Worm (Caenorhabditis elegans) whole organism, L1 larva: ENCODE measurements around the gene zig-10.

Experiments used
- Y116A8C.19 ChIP-seq: sonication (generic microtip); optimal IDR thresholded peaks from 2 replicates; lab custom pipeline; 2016; ENCODE audit warnings: missing compliant biosample characterization, missing genetic modification characterization, borderline replicate concordance
- aha-1 ChIP-seq: fragments of 150-350 bp; optimal IDR thresholded peaks from 2 replicates; lab custom pipeline; 2014; ENCODE audit warnings: missing biosample characterization, missing genetic modification characterization
- alr-1 ChIP-seq: fragments of 200-800 bp; sonication (Bioruptor generic); optimal IDR thresholded peaks from 2 replicates; lab custom pipeline; 2018; ENCODE audit warnings: borderline replicate concordance, mild to moderate bottlenecking, missing genetic modification characterization, missing compliant biosample characterization
- aly-2 ChIP-seq: fragments of 150-350 bp; optimal IDR thresholded peaks from 2 replicates; lab custom pipeline; 2014; ENCODE audit warnings: missing biosample characterization, missing genetic modification characterization
- ama-1 ChIP-seq: fragments of 150-350 bp; optimal IDR thresholded peaks from 2 replicates; lab custom pipeline; 2014
- blmp-1 ChIP-seq: fragments of 150-350 bp; optimal IDR thresholded peaks from 2 replicates; lab custom pipeline; 2014; ENCODE audit warnings: missing biosample characterization, missing genetic modification characterization
- ceh-8 ChIP-seq: fragments of 200-800 bp; sonication (Bioruptor generic); optimal IDR thresholded peaks from 2 replicates; lab custom pipeline; 2018; ENCODE audit warnings: mild to moderate bottlenecking, missing genetic modification characterization, moderate library complexity, missing compliant biosample characterization
- ceh-88 ChIP-seq: fragments of 200-800 bp; sonication (Bioruptor generic); IDR thresholded peaks from 2 replicates; pipeline ENCODE4 v1.3.6; 2022; ENCODE audit warnings: missing genetic modification characterization, missing compliant biosample characterization
- ceh-90 ChIP-seq: sonication (generic microtip); optimal IDR thresholded peaks from 2 replicates; lab custom pipeline; 2016; ENCODE audit warnings: missing genetic modification characterization, missing compliant biosample characterization
- dpl-1 ChIP-seq, 3 experiments: fragments of 150-350 bp in 2 of 3; sonication (generic microtip) in 1 of 3; optimal IDR thresholded peaks; 2 replicates each; lab custom pipeline; 2014 to 2017; ENCODE audit warnings: missing biosample characterization in 3 of 3, missing genetic modification characterization in 3 of 3, missing genetic modification reagents in 3 of 3
- dsc-1 ChIP-seq: sonication (generic microtip); optimal IDR thresholded peaks from 2 replicates; lab custom pipeline; 2016; ENCODE audit warnings: mild to moderate bottlenecking, missing genetic modification characterization, missing compliant biosample characterization
- efl-1 ChIP-seq, 4 experiments: fragments of 150-350 bp; optimal IDR thresholded peaks in 3 of 4; peaks in 1 of 4; 1 replicate in 1 of 4; 2 replicates in 3 of 4; lab custom pipeline; 2014; ENCODE audit warnings: missing biosample characterization in 2 of 4, missing genetic modification characterization in 2 of 4, missing genetic modification reagents in 2 of 4
- efl-3 ChIP-seq: fragments of 200-800 bp; sonication (Bioruptor generic); optimal IDR thresholded peaks from 2 replicates; lab custom pipeline; 2018; ENCODE audit warnings: mild to moderate bottlenecking, missing genetic modification characterization, missing compliant biosample characterization
- egl-13 ChIP-seq: sonication (generic microtip); optimal IDR thresholded peaks from 2 replicates; lab custom pipeline; 2016; ENCODE audit warnings: missing genotype, missing genetic modification reagents, missing genetic modification characterization, missing compliant biosample characterization
- elt-2 ChIP-seq: sonication (generic microtip); optimal IDR thresholded peaks from 2 replicates; lab custom pipeline; 2016; ENCODE audit warnings: missing genetic modification characterization, mild to moderate bottlenecking, inconsistent platforms, missing compliant biosample characterization, missing genetic modification reagents
- elt-3 ChIP-seq, 6 experiments: fragments of 150-350 bp in 1 of 6; sonication (generic microtip); optimal IDR thresholded peaks; 2 replicates each; lab custom pipeline; 2017 to 2018; ENCODE audit warnings: missing biosample characterization in 6 of 6, missing genetic modification characterization in 6 of 6, inconsistent platforms in 1 of 6
- fkh-8 ChIP-seq: sonication (generic microtip); optimal IDR thresholded peaks from 2 replicates; lab custom pipeline; 2016; ENCODE audit warnings: mild to moderate bottlenecking, missing genetic modification characterization, missing compliant biosample characterization
- hlh-4 ChIP-seq: sonication (generic microtip); optimal IDR thresholded peaks from 2 replicates; lab custom pipeline; 2016; ENCODE audit warnings: mild to moderate bottlenecking, missing genetic modification characterization, missing compliant biosample characterization
- hpl-2 ChIP-seq: fragments of 150-350 bp; optimal IDR thresholded peaks from 2 replicates; lab custom pipeline; 2014; ENCODE audit warnings: missing biosample characterization, missing genetic modification reagents, missing genetic modification characterization
- irx-1 ChIP-seq: sonication (generic microtip); optimal IDR thresholded peaks from 2 replicates; lab custom pipeline; 2016; ENCODE audit warnings: missing genetic modification characterization, missing compliant biosample characterization
- isw-1 ChIP-seq: fragments of 200-800 bp; sonication (Bioruptor generic); IDR thresholded peaks from 2 replicates; pipeline ENCODE4 v1.3.6; 2022; ENCODE audit warnings: missing genetic modification characterization, missing compliant biosample characterization
- jun-1 ChIP-seq: fragments of 150-350 bp; optimal IDR thresholded peaks from 2 replicates; lab custom pipeline; 2014; ENCODE audit warnings: missing biosample characterization, missing genetic modification reagents, missing genetic modification characterization
- lin-14 ChIP-seq: fragments of 200-800 bp; sonication (Bioruptor generic); optimal IDR thresholded peaks from 2 replicates; lab custom pipeline; 2018; ENCODE audit warnings: mild to moderate bottlenecking, missing genetic modification characterization, moderate library complexity, missing compliant biosample characterization
- lin-35 ChIP-seq, 2 experiments: fragments of 150-350 bp; optimal IDR thresholded peaks; 2 replicates each; lab custom pipeline; 2014; ENCODE audit warnings: missing biosample characterization in 2 of 2, missing genetic modification characterization in 2 of 2, missing genetic modification reagents in 2 of 2
- lin-39 ChIP-seq: fragments of 150-350 bp; optimal IDR thresholded peaks from 2 replicates; lab custom pipeline; 2014; ENCODE audit warnings: missing biosample characterization, missing genetic modification reagents, missing genetic modification characterization
- lir-3 ChIP-seq: sonication (generic microtip); optimal IDR thresholded peaks from 2 replicates; lab custom pipeline; 2016; ENCODE audit warnings: mild to moderate bottlenecking, missing genetic modification characterization, moderate library complexity, missing compliant biosample characterization; ENCODE audit not compliant: poor library complexity
- lsy-2 ChIP-seq, 2 experiments: fragments of 150-350 bp; optimal IDR thresholded peaks; 2 replicates each; lab custom pipeline; 2014; ENCODE audit warnings: missing biosample characterization in 2 of 2, missing genetic modification characterization in 2 of 2
- mdl-1 ChIP-seq, 2 experiments: fragments of 150-350 bp; optimal IDR thresholded peaks; 2 replicates each; lab custom pipeline; 2014 to 2017; ENCODE audit warnings: missing biosample characterization in 2 of 2, missing genetic modification characterization in 2 of 2, inconsistent platforms in 1 of 2
- mef-2 ChIP-seq: fragments of 150-350 bp; optimal IDR thresholded peaks from 2 replicates; lab custom pipeline; 2014; ENCODE audit warnings: missing biosample characterization, missing genetic modification characterization
- nhr-11 ChIP-seq: fragments of 150-350 bp; optimal IDR thresholded peaks from 2 replicates; lab custom pipeline; 2014; ENCODE audit warnings: missing biosample characterization, missing genetic modification characterization
- nhr-19 ChIP-seq: fragments of 200-800 bp; sonication (Bioruptor generic); conservative IDR thresholded peaks from 2 replicates; pipeline ENCODE4 v1.3.6; 2022; ENCODE audit warnings: missing genetic modification characterization, missing compliant biosample characterization
- nhr-20 ChIP-seq: sonication (generic microtip); optimal IDR thresholded peaks from 2 replicates; lab custom pipeline; 2016; ENCODE audit warnings: mild to moderate bottlenecking, missing genetic modification characterization, missing compliant biosample characterization
- nhr-28 ChIP-seq: fragments of 150-350 bp; optimal IDR thresholded peaks from 2 replicates; lab custom pipeline; 2014; ENCODE audit warnings: missing biosample characterization, missing genetic modification characterization
- nhr-77 ChIP-seq: fragments of 150-350 bp; optimal IDR thresholded peaks from 2 replicates; lab custom pipeline; 2014; ENCODE audit warnings: missing biosample characterization, missing genetic modification characterization
- nhr-85 ChIP-seq: sonication (generic microtip); peaks from one replicate; lab custom pipeline; 2016; ENCODE audit warnings: missing genetic modification characterization, inconsistent platforms, missing compliant biosample characterization
- nhr-90 ChIP-seq: sonication (generic microtip); optimal IDR thresholded peaks from 2 replicates; lab custom pipeline; 2016; ENCODE audit warnings: mild to moderate bottlenecking, missing genetic modification characterization, missing compliant biosample characterization; ENCODE audit not compliant: poor library complexity
- pqm-1 ChIP-seq: sonication (generic microtip); optimal IDR thresholded peaks from 3 replicates; lab custom pipeline; 2017; ENCODE audit warnings: missing biosample characterization, missing genetic modification characterization
- rnt-1 ChIP-seq: sonication (generic microtip); optimal IDR thresholded peaks from 2 replicates; lab custom pipeline; 2016; ENCODE audit warnings: mild to moderate bottlenecking, missing genetic modification characterization, moderate library complexity, missing compliant biosample characterization
- sox-4 ChIP-seq: sonication (generic microtip); optimal IDR thresholded peaks from 2 replicates; lab custom pipeline; 2016; ENCODE audit warnings: missing genetic modification characterization, missing compliant biosample characterization
- tbx-2 ChIP-seq: sonication (generic microtip); optimal IDR thresholded peaks from 2 replicates; lab custom pipeline; 2016; ENCODE audit warnings: missing genetic modification characterization, missing compliant biosample characterization
- tlp-1 ChIP-seq: fragments of 150-350 bp; optimal IDR thresholded peaks from 2 replicates; lab custom pipeline; 2014; ENCODE audit warnings: missing biosample characterization, missing genetic modification characterization
- unc-130 ChIP-seq: fragments of 150-350 bp; optimal IDR thresholded peaks from 2 replicates; lab custom pipeline; 2017; ENCODE audit warnings: missing biosample characterization, missing genetic modification characterization, inconsistent platforms
- unc-30 ChIP-seq: sonication (generic microtip); optimal IDR thresholded peaks from 2 replicates; lab custom pipeline; 2017; ENCODE audit warnings: missing biosample characterization, missing genetic modification characterization
- unc-62 ChIP-seq: fragments of 150-350 bp; optimal IDR thresholded peaks from 2 replicates; lab custom pipeline; 2014; ENCODE audit warnings: missing biosample characterization, missing genetic modification reagents, missing genetic modification characterization
- unc-86 ChIP-seq: sonication (generic microtip); optimal IDR thresholded peaks from 2 replicates; lab custom pipeline; 2016; ENCODE audit warnings: missing genetic modification characterization, missing compliant biosample characterization
- vab-15 ChIP-seq: sonication (generic microtip); optimal IDR thresholded peaks from 2 replicates; lab custom pipeline; 2017; ENCODE audit warnings: missing genotype, mild to moderate bottlenecking, missing genetic modification characterization, missing compliant biosample characterization
- xbp-1 ChIP-seq: sonication (generic microtip); optimal IDR thresholded peaks from 2 replicates; lab custom pipeline; 2016; ENCODE audit warnings: missing genetic modification characterization, missing compliant biosample characterization
- ztf-11 ChIP-seq, 2 experiments: sonication (generic microtip); optimal IDR thresholded peaks; 2 replicates each; lab custom pipeline; 2016 to 2017; ENCODE audit warnings: missing genetic modification characterization in 2 of 2, missing biosample characterization in 1 of 2, missing compliant biosample characterization in 1 of 2

The zig-10 gene

DNA sequence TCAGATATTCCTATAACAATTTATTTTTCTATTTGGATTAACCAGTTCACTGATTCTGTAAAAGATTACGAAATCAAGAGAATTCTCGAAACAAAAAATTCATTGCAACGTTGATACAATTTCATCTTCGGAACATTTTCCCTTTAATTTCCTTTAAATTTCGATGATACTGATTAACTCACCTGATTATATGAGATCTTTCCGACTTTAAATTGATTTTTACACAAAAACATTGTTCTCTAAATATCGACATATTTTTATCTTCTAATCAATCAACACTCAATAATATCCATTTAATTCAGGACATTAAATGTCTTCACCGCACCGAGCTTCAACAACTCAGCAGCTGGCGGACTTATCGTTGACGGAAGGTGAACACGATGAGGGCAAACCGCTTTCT is 27.5 kb upstream of the zig-10 start, which contains the start of gene lin-23:
Gene lin-23 (plus strand): TSS at position 301 of the 400 bp plus-strand sequence.
- TF ChIP-seq lin-35 (GFP tag; optimal IDR thresholded peaks at IDR 0.05; lab: Kevin White, UChicago) = no peak
- no peak for TF ChIP-seq xbp-1
- TF ChIP-seq hlh-4 (tag; lab: Kevin White, UChicago) = no peak
- no peak for TF ChIP-seq mdl-1 (tag; optimal IDR thresholded peaks at IDR 0.05; lab: Kevin White, UChicago)
- no peak for TF ChIP-seq blmp-1
- no peak for TF ChIP-seq tlp-1 (tag; lab: Kevin White, UChicago)
- no peak for TF ChIP-seq ceh-90
- no peak for TF ChIP-seq pqm-1 (tag; lab: Kevin White, UChicago)
- TF ChIP-seq unc-86 = no peak
- TF ChIP-seq unc-30 (tag; lab: Kevin White, UChicago) = no peak
- no peak for TF ChIP-seq irx-1 (tag; lab: Kevin White, UChicago)
- TF ChIP-seq sox-4 (tag; lab: Kevin White, UChicago) = no peak
- no peak for TF ChIP-seq nhr-85
- TF ChIP-seq tbx-2 = no peak
- no peak for TF ChIP-seq nhr-28
- TF ChIP-seq rnt-1 = no peak
- no peak for TF ChIP-seq ceh-8 (GFP tag; lab: Kevin White, UChicago)
- TF ChIP-seq efl-3 = no peak

DNA sequence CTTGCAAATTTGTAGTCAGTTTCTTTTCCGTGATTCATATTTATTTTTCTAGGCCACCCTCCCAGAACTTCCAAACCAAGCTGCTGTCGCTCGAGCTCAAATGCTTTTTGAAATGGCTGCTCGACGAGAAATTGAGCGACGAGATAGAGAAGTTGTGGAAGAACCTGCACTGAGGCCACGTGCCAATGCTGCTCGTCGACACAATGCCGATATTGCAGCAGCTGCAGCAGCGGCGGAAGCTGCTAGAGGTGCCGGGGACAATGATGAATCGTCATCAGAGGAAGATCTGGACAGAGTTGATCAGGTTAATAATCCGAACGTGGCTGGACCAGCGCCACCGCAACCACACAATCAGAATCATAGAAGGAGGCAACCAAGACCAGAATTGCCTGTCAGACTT is 25.1 kb upstream of the zig-10 start:
- TF ChIP-seq elt-3 (tag; optimal IDR thresholded peaks at IDR 0.05; lab: Kevin White, UChicago) = no peak
- no peak for TF ChIP-seq ama-1 (lab: Kevin White, UChicago)
- no peak for TF ChIP-seq efl-1 (optimal IDR thresholded peaks at IDR 0.05; lab: Kevin White, UChicago)
- TF ChIP-seq efl-1 (GFP tag; optimal IDR thresholded peaks at IDR 0.05 in 1 of 2; lab: Kevin White, UChicago) = no peak
- TF ChIP-seq nhr-20 (tag; lab: Kevin White, UChicago) = no peak
- TF ChIP-seq nhr-11 = no peak
- TF ChIP-seq, all 84 proteins: peak for 0

DNA sequence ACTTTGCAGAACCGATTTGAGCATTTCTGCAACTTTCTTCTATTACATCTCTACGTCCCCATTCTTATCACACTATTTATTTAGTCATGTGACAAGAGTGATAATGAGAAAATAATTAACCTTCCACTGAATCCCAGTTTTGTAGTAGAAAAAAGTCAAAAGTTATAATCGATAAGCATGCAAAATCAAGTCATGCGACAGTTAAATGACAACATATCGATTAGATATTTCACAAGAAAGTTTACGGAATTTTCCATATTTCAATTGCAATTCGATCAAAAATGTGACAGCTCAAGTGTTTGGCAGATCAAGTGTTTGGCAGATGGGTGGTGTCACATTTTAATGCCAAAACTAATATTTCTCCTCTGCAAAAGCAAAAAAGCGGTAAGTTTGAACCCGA is 23.9 kb upstream of the zig-10 start:
- no peak for TF ChIP-seq ceh-88 (GFP tag; lab: Robert Waterston, UW)
- TF ChIP-seq sox-4 (tag; lab: Kevin White, UChicago) = no peak
- TF ChIP-seq dsc-1 (tag; lab: Kevin White, UChicago) = no peak
- TF ChIP-seq efl-1 (optimal IDR thresholded peaks at IDR 0.05; lab: Kevin White, UChicago) = no peak
- TF ChIP-seq efl-1 (GFP tag; optimal IDR thresholded peaks at IDR 0.05 in 1 of 2; lab: Kevin White, UChicago) = peak in 1 of 2 experiments; percentile 88
- TF ChIP-seq nhr-28 = no peak
- no peak for TF ChIP-seq lin-39 (tag; lab: Kevin White, UChicago)
- peak; percentile 62 for TF ChIP-seq nhr-85
- no peak for TF ChIP-seq isw-1 (GFP tag; lab: Robert Waterston, UW)
- no peak for TF ChIP-seq Y116A8C.19
- no peak for TF ChIP-seq unc-62 (GFP tag; lab: Kevin White, UChicago)
- peak; percentile 78 for TF ChIP-seq elt-2 (tag; lab: Kevin White, UChicago)
- no peak; the same call in 1 of the 2 replicates for TF ChIP-seq nhr-19 (GFP tag; lab: Robert Waterston, UW)
- no peak for TF ChIP-seq mef-2 (tag; lab: Kevin White, UChicago)
- no peak for TF ChIP-seq lsy-2 (tag; optimal IDR thresholded peaks at IDR 0.05; lab: Kevin White, UChicago)
- no peak for TF ChIP-seq nhr-77 (tag; lab: Kevin White, UChicago)
- no peak for TF ChIP-seq dpl-1 (GFP tag; optimal IDR thresholded peaks at IDR 0.05; lab: Kevin White, UChicago)
- no peak for TF ChIP-seq mdl-1 (tag; optimal IDR thresholded peaks at IDR 0.05; lab: Kevin White, UChicago)
- TF ChIP-seq ceh-90 = no peak
- no peak for TF ChIP-seq lir-3 (tag; lab: Kevin White, UChicago)
- no peak for TF ChIP-seq unc-30 (tag; lab: Kevin White, UChicago)
- no peak for TF ChIP-seq lin-14 (GFP tag; lab: Kevin White, UChicago)
- TF ChIP-seq fkh-8 (tag; lab: Kevin White, UChicago) = no peak
- TF ChIP-seq nhr-90 (tag; lab: Kevin White, UChicago) = peak; percentile 23
- no peak for TF ChIP-seq vab-15 (tag; lab: Kevin White, UChicago)
- no peak for TF ChIP-seq ztf-11 (tag; optimal IDR thresholded peaks at IDR 0.05; lab: Kevin White, UChicago)
- TF ChIP-seq aha-1 (tag; lab: Kevin White, UChicago) = no peak
- TF ChIP-seq hpl-2 (GFP tag; lab: Kevin White, UChicago) = peak; percentile 29
- TF ChIP-seq lin-35 (GFP tag; optimal IDR thresholded peaks at IDR 0.05; lab: Kevin White, UChicago) = peak in 1 of 2 experiments; percentile 55
- TF ChIP-seq efl-3 = no peak
- no peak for TF ChIP-seq unc-130 (tag; lab: Kevin White, UChicago)
- no peak for TF ChIP-seq egl-13 (tag; lab: Kevin White, UChicago)
- no peak for TF ChIP-seq alr-1 (tag; lab: Kevin White, UChicago)
- no peak for TF ChIP-seq aly-2 (tag; lab: Kevin White, UChicago)
- no peak for TF ChIP-seq jun-1 (tag; lab: Kevin White, UChicago)
- TF ChIP-seq ceh-8 (GFP tag; lab: Kevin White, UChicago) = no peak
- no peak for TF ChIP-seq nhr-11
